Fruit fly (Drosophila melanogaster): ENCODE measurements around the gene Sfp35C.

DNA sequence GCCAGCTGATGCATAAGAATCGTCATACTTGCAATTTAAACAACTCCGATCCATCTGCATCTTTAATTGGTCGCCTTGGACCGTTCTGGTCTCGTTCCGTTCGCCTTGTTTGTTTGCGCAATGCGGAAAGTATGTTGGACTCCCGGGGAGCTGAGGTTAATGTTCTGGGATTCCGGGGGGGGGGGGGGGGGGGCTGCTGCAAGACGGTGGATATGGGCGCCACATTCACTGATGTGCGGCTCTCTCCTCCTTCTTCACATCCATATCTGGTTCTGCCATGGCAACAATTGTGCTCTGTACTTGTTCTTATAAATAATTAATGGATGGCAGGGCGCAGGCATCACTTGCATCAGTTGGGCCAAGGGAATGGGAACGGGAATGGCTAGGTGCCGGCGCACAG, 41.5 kb upstream of the Sfp35C start:
- no peak for TF ChIP-seq CG9948 (tag; optimal IDR thresholded peaks at IDR 0.05)
- TF ChIP-seq CG15710 (tag; optimal IDR thresholded peaks at IDR 0.05), result no peak
- TF ChIP-seq CG4496 (GFP tag; IDR thresholded peaks at IDR 0.05), result no peak
- no peak for TF ChIP-seq CG8301 (tag; optimal IDR thresholded peaks at IDR 0.05)
- no peak for TF ChIP-seq CG8159 (tag; optimal IDR thresholded peaks at IDR 0.05)
- TF ChIP-seq CG17806 (tag; optimal IDR thresholded peaks at IDR 0.05), result no peak
- TF ChIP-seq gl (tag; optimal IDR thresholded peaks at IDR 0.05), result no peak
- TF ChIP-seq CG12605 (GFP tag; IDR thresholded peaks at IDR 0.05), result no peak
- TF ChIP-seq CG14655 (GFP tag; optimal IDR thresholded peaks at IDR 0.05), result no peak
- TF ChIP-seq Pif1A (GFP tag; optimal IDR thresholded peaks at IDR 0.05), result no peak
